Worm (Caenorhabditis elegans): Measurements from ENCODE around the gene tftc-1.

DNA sequence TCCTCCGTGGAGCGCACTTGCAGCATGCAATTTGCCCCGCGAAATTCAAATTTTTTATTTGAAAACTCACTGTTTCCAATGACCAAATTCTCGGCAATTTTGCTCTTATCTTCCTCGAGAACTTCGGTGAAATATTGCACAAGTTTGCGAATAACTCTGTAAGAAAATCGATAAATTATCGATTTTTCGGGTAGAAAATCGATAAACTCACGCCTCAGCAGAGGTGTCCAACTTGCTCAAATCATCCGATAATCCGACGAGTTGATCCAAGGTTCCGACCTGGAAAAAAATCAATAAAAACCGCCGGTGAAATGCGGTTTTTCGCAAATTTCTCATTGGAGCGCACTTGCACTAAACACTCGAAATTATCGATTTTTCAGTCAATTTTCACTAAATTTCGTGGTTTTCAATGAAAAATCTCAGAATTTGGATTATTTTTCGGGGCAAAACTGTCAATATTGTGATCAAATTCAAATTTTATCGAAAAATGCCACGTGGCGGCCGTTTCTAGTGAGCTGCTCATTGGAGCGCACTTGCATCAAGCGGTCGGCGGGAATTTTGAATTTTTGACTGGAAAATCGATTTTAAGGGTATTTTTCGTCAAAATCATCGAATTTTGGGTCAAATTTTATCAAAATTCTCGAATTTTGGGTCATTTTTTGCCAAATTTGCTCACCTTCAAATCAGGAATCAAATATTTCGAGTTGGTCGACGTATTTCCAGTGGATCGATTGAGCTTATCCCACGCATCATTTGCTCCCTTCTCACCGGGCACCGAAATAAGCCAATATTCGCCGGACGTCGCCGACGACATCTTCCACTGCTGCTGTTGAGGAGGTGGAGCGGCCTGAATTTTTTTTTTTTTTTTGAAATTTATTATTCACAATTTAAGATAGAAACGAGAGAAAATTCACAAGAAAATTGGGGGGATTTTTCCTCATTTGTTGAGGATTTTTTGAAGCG lies 35.1 kb upstream of the tftc-1 start, which contains the start of gene vha-11:
- no peak for TF ChIP-seq nhr-11 (tag; optimal IDR thresholded peaks at IDR 0.05)
- no peak for TF ChIP-seq fkh-10 (GFP tag; optimal IDR thresholded peaks at IDR 0.05)
- no peak for TF ChIP-seq nhr-25 (tag; optimal IDR thresholded peaks at IDR 0.05)
- no peak for TF ChIP-seq egl-27 (tag; optimal IDR thresholded peaks at IDR 0.05)
- no peak for TF ChIP-seq daf-12 (tag; optimal IDR thresholded peaks at IDR 0.05)
- no peak for TF ChIP-seq skn-1 (tag; optimal IDR thresholded peaks at IDR 0.05)
- no peak for TF ChIP-seq lin-39 (tag; optimal IDR thresholded peaks at IDR 0.05)
- no peak for TF ChIP-seq ceh-82 (tag; optimal IDR thresholded peaks at IDR 0.05)
- peak; percentile 44 for TF ChIP-seq ama-1 (optimal IDR thresholded peaks at IDR 0.05)
- TF ChIP-seq nhr-28 (tag; optimal IDR thresholded peaks at IDR 0.05) = no peak
- TF ChIP-seq fos-1 (tag; optimal IDR thresholded peaks at IDR 0.05) = no peak

Measured in whole organism, L3 larva.